Fruit fly (Drosophila melanogaster) whole organism, embryonic: ENCODE data around the gene RpL7.

ENCODE experiments used
- Ada2b ChIP-seq: fragments of 200-800 bp; sonication (Bioruptor generic); IDR thresholded peaks from 2 replicates; pipeline ENCODE4 v1.3.6; 2022; ENCODE audit warnings: missing biosample characterization, missing genetic modification characterization
- CG11247 ChIP-seq: fragments of 200-800 bp; sonication (Bioruptor generic); IDR thresholded peaks from 2 replicates; pipeline ENCODE4 v1.3.6; 2022; ENCODE audit warnings: missing biosample characterization, missing genetic modification characterization
- CG12659 ChIP-seq: fragments of 200-800 bp; sonication (Bioruptor generic); optimal IDR thresholded peaks from 3 replicates; lab custom pipeline; 2017; ENCODE audit warnings: mild to moderate bottlenecking, missing biosample characterization, missing genetic modification reagents, missing genetic modification characterization
- CG13287 ChIP-seq: fragments of 200-800 bp; sonication (Bioruptor generic); IDR thresholded peaks from 2 replicates; pipeline ENCODE4 v1.3.6; 2022; ENCODE audit warnings: missing biosample characterization, missing genetic modification characterization; ENCODE audit not compliant: partially characterized antibody
- CG14710 ChIP-seq: fragments of 200-800 bp; sonication (Bioruptor generic); optimal IDR thresholded peaks from 3 replicates; lab custom pipeline; 2019; ENCODE audit warnings: missing biosample characterization, mild to moderate bottlenecking, missing genetic modification characterization, moderate library complexity
- CG1647 ChIP-seq: fragments of 200-800 bp; sonication (Bioruptor generic); optimal IDR thresholded peaks from 3 replicates; lab custom pipeline; 2016; ENCODE audit warnings: missing biosample characterization, missing genetic modification characterization
- CG16779 ChIP-seq: fragments of 200-800 bp; sonication (Bioruptor generic); IDR thresholded peaks from 2 replicates; pipeline ENCODE4 v1.3.6; 2022; ENCODE audit warnings: missing biosample characterization, missing genetic modification characterization
- CG16813 ChIP-seq: fragments of 200-800 bp; sonication (Bioruptor generic); IDR thresholded peaks from 3 replicates; pipeline ENCODE4 v1.3.6; 2022; ENCODE audit warnings: missing biosample characterization, missing genetic modification characterization; ENCODE audit not compliant: partially characterized antibody
- CG17186 ChIP-seq: fragments of 200-800 bp; sonication (Bioruptor generic); optimal IDR thresholded peaks from 3 replicates; lab custom pipeline; 2017; ENCODE audit warnings: missing biosample characterization, missing genetic modification reagents, missing genetic modification characterization
- CG17912 ChIP-seq: fragments of 200-800 bp; sonication (Bioruptor generic); optimal IDR thresholded peaks from 2 replicates; lab custom pipeline; 2018; ENCODE audit warnings: missing biosample characterization, mild to moderate bottlenecking, missing genetic modification characterization
- CG18262 ChIP-seq: fragments of 200-800 bp; optimal IDR thresholded peaks from 3 replicates; lab custom pipeline; 2019; ENCODE audit warnings: missing biosample characterization, mild to moderate bottlenecking, missing genetic modification characterization, moderate library complexity
- CG2202 ChIP-seq: fragments of 200-800 bp; sonication (Bioruptor generic); optimal IDR thresholded peaks from 2 replicates; lab custom pipeline; 2018; ENCODE audit warnings: missing biosample characterization, mild to moderate bottlenecking, missing genetic modification characterization
- CG2875 ChIP-seq: fragments of 200-800 bp; sonication (Bioruptor generic); optimal IDR thresholded peaks from 2 replicates; lab custom pipeline; 2017; ENCODE audit warnings: missing biosample characterization, mild to moderate bottlenecking, missing genetic modification characterization, missing genetic modification reagents
- CG3847 ChIP-seq: fragments of 200-800 bp; sonication (Bioruptor generic); IDR thresholded peaks from 2 replicates; pipeline ENCODE4 v1.3.6; 2022; ENCODE audit warnings: missing biosample characterization, missing genetic modification characterization
- CG3995 ChIP-seq: fragments of 200-800 bp; sonication (Bioruptor generic); optimal IDR thresholded peaks from 3 replicates; lab custom pipeline; 2016; ENCODE audit warnings: missing biosample characterization, missing genetic modification characterization
- CG4404 ChIP-seq: fragments of 200-800 bp; sonication (Bioruptor generic); IDR thresholded peaks from 2 replicates; pipeline ENCODE4 v1.3.6; 2022; ENCODE audit warnings: missing biosample characterization, missing genetic modification characterization
- CG6272 ChIP-seq: fragments of 200-800 bp; sonication (Bioruptor generic); IDR thresholded peaks from 2 replicates; pipeline ENCODE4 v1.3.6; 2022; ENCODE audit warnings: missing biosample characterization, missing genetic modification characterization
- CG7786 ChIP-seq: fragments of 200-800 bp; sonication (Bioruptor generic); optimal IDR thresholded peaks from 2 replicates; lab custom pipeline; 2016; ENCODE audit warnings: missing biosample characterization, missing genetic modification characterization
- CG9215 ChIP-seq: fragments of 200-800 bp; sonication (Bioruptor generic); IDR thresholded peaks from 2 replicates; pipeline ENCODE4 v1.3.6; 2022; ENCODE audit warnings: missing biosample characterization, missing genetic modification characterization
- D ChIP-seq, 2 experiments: fragments of 200-800 bp in 1 of 2; fragments of >200 bp in 1 of 2; sonication (Bioruptor generic) in 1 of 2; optimal IDR thresholded peaks; 2 replicates in 1 of 2; 3 replicates in 1 of 2; lab custom pipeline; 2017; ENCODE audit warnings: mild to moderate bottlenecking in 1 of 2, missing biosample characterization in 1 of 2, missing genetic modification characterization in 1 of 2, missing genetic modification reagents in 1 of 2
- Dek ChIP-seq: fragments of 200-800 bp; sonication (Bioruptor generic); optimal IDR thresholded peaks from 3 replicates; lab custom pipeline; 2019; ENCODE audit warnings: missing biosample characterization, mild to moderate bottlenecking, missing genetic modification characterization, moderate library complexity
- Dll ChIP-seq: fragments of 200-800 bp; sonication (Bioruptor generic); IDR thresholded peaks from 4 replicates; pipeline ENCODE4 v1.3.6; 2022; ENCODE audit warnings: missing biosample characterization, missing genetic modification characterization; ENCODE audit not compliant: partially characterized antibody
- Eip74EF ChIP-seq, 2 experiments: fragments of 200-800 bp in 1 of 2; fragments of >200 bp in 1 of 2; sonication (Bioruptor generic) in 1 of 2; optimal IDR thresholded peaks; 2 replicates each; lab custom pipeline; 2017 to 2019; ENCODE audit warnings: missing biosample characterization in 2 of 2, missing genetic modification characterization in 2 of 2, mild to moderate bottlenecking in 1 of 2, moderate library complexity in 1 of 2
- Hmx ChIP-seq: fragments of 200-800 bp; sonication (Bioruptor generic); optimal IDR thresholded peaks from 2 replicates; lab custom pipeline; 2016; ENCODE audit warnings: missing biosample characterization, missing genetic modification characterization
- MBD-R2 ChIP-seq: fragments of 200-800 bp; sonication (Bioruptor generic); IDR thresholded peaks from 2 replicates; pipeline ENCODE4 v1.3.6; 2022; ENCODE audit warnings: missing biosample characterization, missing genetic modification characterization
- Neu2 ChIP-seq: fragments of 200-800 bp; sonication (Bioruptor generic); optimal IDR thresholded peaks from 3 replicates; lab custom pipeline; 2016; ENCODE audit warnings: missing biosample characterization, missing genetic modification characterization, borderline replicate concordance
- Nf-YA ChIP-seq: fragments of 200-800 bp; sonication (Bioruptor generic); IDR thresholded peaks from 2 replicates; pipeline ENCODE4 v1.3.6; 2022; ENCODE audit warnings: missing biosample characterization, missing genetic modification characterization
- Scr ChIP-seq: fragments of 200-800 bp; sonication (Bioruptor generic); IDR thresholded peaks from 2 replicates; pipeline ENCODE4 v1.3.6; 2022; ENCODE audit warnings: missing biosample characterization, missing genetic modification characterization; ENCODE audit not compliant: partially characterized antibody
- Six4 ChIP-seq: fragments of 200-800 bp; sonication (Bioruptor generic); optimal IDR thresholded peaks from 2 replicates; lab custom pipeline; 2016; ENCODE audit warnings: missing biosample characterization, missing genetic modification characterization
- Trl ChIP-seq, 3 experiments: fragments of >200 bp in 2 of 3; fragments of 200-800 bp in 1 of 3; sonication (Bioruptor generic) in 1 of 3; optimal IDR thresholded peaks; 2 replicates in 1 of 3; 3 replicates in 2 of 3; lab custom pipeline; 2016 to 2017; ENCODE audit warnings: missing biosample characterization in 1 of 3, missing genetic modification characterization in 1 of 3
- Xbp1 ChIP-seq: fragments of 200-800 bp; sonication (Bioruptor generic); optimal IDR thresholded peaks from 3 replicates; lab custom pipeline; 2016; ENCODE audit warnings: missing biosample characterization, mild to moderate bottlenecking, missing genetic modification characterization
- Xrp1 ChIP-seq: fragments of 200-800 bp; sonication (Bioruptor generic); IDR thresholded peaks from 2 replicates; pipeline ENCODE4 v1.3.6; 2022; ENCODE audit warnings: missing biosample characterization, missing genetic modification characterization
- chinmo ChIP-seq: fragments of 200-800 bp; sonication (Bioruptor generic); IDR thresholded peaks from 4 replicates; pipeline ENCODE4 v1.3.6; 2022; ENCODE audit warnings: missing biosample characterization, missing genetic modification characterization; ENCODE audit not compliant: partially characterized antibody
- corto ChIP-seq: fragments of 200-800 bp; sonication (Bioruptor generic); optimal IDR thresholded peaks from 2 replicates; lab custom pipeline; 2016; ENCODE audit warnings: missing biosample characterization, mild to moderate bottlenecking, missing genetic modification characterization, moderate library complexity
- crc ChIP-seq: fragments of 200-800 bp; sonication (Bioruptor generic); optimal IDR thresholded peaks from 2 replicates; lab custom pipeline; 2016; ENCODE audit warnings: missing biosample characterization, missing genetic modification characterization
- danr ChIP-seq: fragments of 200-800 bp; sonication (Bioruptor generic); IDR thresholded peaks from 2 replicates; pipeline ENCODE4 v1.3.6; 2022; ENCODE audit warnings: missing biosample characterization, missing genetic modification characterization
- esg ChIP-seq: fragments of 200-800 bp; sonication (Bioruptor generic); conservative IDR thresholded peaks from 2 replicates; pipeline ENCODE4 v1.3.6; 2022; ENCODE audit warnings: missing biosample characterization, missing genetic modification characterization
- ind ChIP-seq: fragments of 200-800 bp; sonication (Bioruptor generic); optimal IDR thresholded peaks from 3 replicates; lab custom pipeline; 2016; ENCODE audit warnings: missing biosample characterization, missing genetic modification characterization
- knrl ChIP-seq: fragments of 200-800 bp; sonication (Bioruptor generic); IDR thresholded peaks from 3 replicates; pipeline ENCODE4 v1.3.6; 2022; ENCODE audit warnings: missing biosample characterization, missing genetic modification characterization; ENCODE audit not compliant: partially characterized antibody
- lbe ChIP-seq: fragments of 200-800 bp; sonication (Bioruptor generic); optimal IDR thresholded peaks from 2 replicates; lab custom pipeline; 2016; ENCODE audit warnings: missing biosample characterization, mild to moderate bottlenecking, missing genetic modification characterization
- lmd ChIP-seq: fragments of 200-800 bp; sonication (Bioruptor generic); IDR thresholded peaks from 2 replicates; pipeline ENCODE4 v1.3.6; 2022; ENCODE audit warnings: missing biosample characterization, missing genetic modification characterization
- luna ChIP-seq: fragments of 200-800 bp; sonication (Bioruptor generic); optimal IDR thresholded peaks from 2 replicates; lab custom pipeline; 2016; ENCODE audit warnings: missing biosample characterization, missing genetic modification characterization
- pfk ChIP-seq: fragments of 200-800 bp; sonication (Bioruptor generic); optimal IDR thresholded peaks from 2 replicates; lab custom pipeline; 2018; ENCODE audit warnings: missing biosample characterization, mild to moderate bottlenecking, missing genetic modification characterization, moderate library complexity
- pnt ChIP-seq: fragments of 200-800 bp; sonication (Bioruptor generic); optimal IDR thresholded peaks from 3 replicates; lab custom pipeline; 2016; ENCODE audit warnings: missing biosample characterization, missing genetic modification characterization
- sim ChIP-seq: fragments of 200-800 bp; sonication (Bioruptor generic); IDR thresholded peaks from 2 replicates; pipeline ENCODE4 v1.3.6; 2022; ENCODE audit warnings: missing biosample characterization, missing genetic modification characterization
- ssp ChIP-seq: fragments of 200-800 bp; sonication (Bioruptor generic); IDR thresholded peaks from 2 replicates; pipeline ENCODE4 v1.3.6; 2022; ENCODE audit warnings: missing biosample characterization, missing genetic modification characterization
- stwl ChIP-seq: fragments of 200-800 bp; sonication (Bioruptor generic); optimal IDR thresholded peaks from 3 replicates; lab custom pipeline; 2018; ENCODE audit warnings: missing biosample characterization, mild to moderate bottlenecking, missing genetic modification characterization, moderate library complexity
- unc-4 ChIP-seq: fragments of 200-800 bp; sonication (Bioruptor generic); IDR thresholded peaks from 2 replicates; pipeline ENCODE4 v1.3.6; 2022; ENCODE audit warnings: missing biosample characterization, missing genetic modification characterization; ENCODE audit not compliant: partially characterized antibody
- zen2 ChIP-seq: fragments of 200-800 bp; sonication (Bioruptor generic); IDR thresholded peaks from 3 replicates; pipeline ENCODE4 v1.3.6; 2022; ENCODE audit warnings: missing biosample characterization, missing genetic modification characterization; ENCODE audit not compliant: partially characterized antibody

Gene RpL7

dm6 chr2L:10250441-10250847 is 49.6 kb downstream of the RpL7 start, which contains the start of the genes bsk and CG31717 (continued):
- peak; percentile 72 for TF ChIP-seq CG12659
- no peak for TF ChIP-seq corto (GFP tag; lab: Kevin White, UChicago)
- TF ChIP-seq knrl (GFP tag; lab: Robert Waterston, UW): no peak; the same call in 2 of the 3 replicates
- TF ChIP-seq CG9215 (GFP tag; lab: Robert Waterston, UW): no peak
- TF ChIP-seq luna (GFP tag; lab: Kevin White, UChicago): no peak
- no peak for TF ChIP-seq sim (GFP tag; lab: Robert Waterston, UW)
- peak; percentile 14 for TF ChIP-seq lbe (GFP tag; lab: Kevin White, UChicago)
- TF ChIP-seq pfk (GFP tag; lab: Kevin White, UChicago): peak; percentile 97
- TF ChIP-seq Scr (GFP tag; lab: Robert Waterston, UW): peak; percentile 67
- peak; percentile 62 for TF ChIP-seq CG3995 (GFP tag; lab: Kevin White, UChicago)
- no peak for TF ChIP-seq Xrp1
- no peak for TF ChIP-seq Ada2b (GFP tag; lab: Robert Waterston, UW)
- no peak for TF ChIP-seq CG16779 (GFP tag; lab: Robert Waterston, UW)
- no peak for TF ChIP-seq CG17186
- no peak for TF ChIP-seq lmd (GFP tag; lab: Robert Waterston, UW)
- TF ChIP-seq ssp (GFP tag; lab: Robert Waterston, UW): no peak
- no peak for TF ChIP-seq esg (GFP tag; lab: Robert Waterston, UW)
- peak; percentile 75 for TF ChIP-seq stwl
- peak; percentile 19 for TF ChIP-seq Hmx (GFP tag; lab: Kevin White, UChicago)
- TF ChIP-seq CG13287 (GFP tag; lab: Robert Waterston, UW): peak; percentile 68
- TF ChIP-seq Xbp1 (GFP tag; lab: Kevin White, UChicago): no peak
- TF ChIP-seq Neu2: no peak
- no peak for TF ChIP-seq Trl (optimal IDR thresholded peaks at IDR 0.05; lab: Kevin White, UChicago)
- TF ChIP-seq Trl (GFP tag; optimal IDR thresholded peaks at IDR 0.05; lab: Kevin White, UChicago): no peak
- no peak for TF ChIP-seq crc (GFP tag; lab: Kevin White, UChicago)
- no peak for TF ChIP-seq CG18262 (tag; lab: Kevin White, UChicago)
- no peak for TF ChIP-seq Eip74EF (GFP tag; optimal IDR thresholded peaks at IDR 0.05; lab: Kevin White, UChicago)
- no peak for TF ChIP-seq CG4404 (GFP tag; lab: Robert Waterston, UW)
- peak; percentile 61; the same call in 1 of the 2 replicates for TF ChIP-seq unc-4 (GFP tag; lab: Robert Waterston, UW)
- no peak for TF ChIP-seq CG17912 (GFP tag; lab: Kevin White, UChicago)
- peak; percentile 68; the same call in 2 of the 4 replicates for TF ChIP-seq Dll
- no peak for TF ChIP-seq CG2875 (GFP tag; lab: Kevin White, UChicago)
- no peak for TF ChIP-seq CG3847 (GFP tag; lab: Robert Waterston, UW)
- TF ChIP-seq CG11247 (GFP tag; lab: Robert Waterston, UW): no peak
- no peak for TF ChIP-seq Nf-YA
- no peak for TF ChIP-seq CG2202
- TF ChIP-seq CG14710: peak; percentile 62
- TF ChIP-seq CG16813 (GFP tag; lab: Robert Waterston, UW): peak; percentile 44; the same call in 1 of the 3 replicates
- no peak for TF ChIP-seq Six4 (GFP tag; lab: Kevin White, UChicago)
- no peak for TF ChIP-seq CG1647 (GFP tag; lab: Kevin White, UChicago)
- TF ChIP-seq danr (GFP tag; lab: Robert Waterston, UW): no peak
- TF ChIP-seq CG7786 (GFP tag; lab: Kevin White, UChicago): no peak
- no peak for TF ChIP-seq CG6272 (GFP tag; lab: Robert Waterston, UW)
- no peak for TF ChIP-seq pnt (GFP tag; lab: Kevin White, UChicago)
- no peak; the same call in 2 of the 3 replicates for TF ChIP-seq zen2 (GFP tag; lab: Robert Waterston, UW)
- peak; percentile 65 for TF ChIP-seq MBD-R2 (GFP tag; lab: Robert Waterston, UW)
- TF ChIP-seq D (optimal IDR thresholded peaks at IDR 0.05; lab: Kevin White, UChicago): no peak
- no peak for TF ChIP-seq D (GFP tag; optimal IDR thresholded peaks at IDR 0.05; lab: Kevin White, UChicago)
- no peak for TF ChIP-seq ind (GFP tag; lab: Kevin White, UChicago)
- TF ChIP-seq chinmo (GFP tag; lab: Robert Waterston, UW): no peak
- TF ChIP-seq Dek (tag; lab: Kevin White, UChicago): no peak
